Fruit fly (Drosophila melanogaster) whole organism: ENCODE measurements around the gene CG7675.

ENCODE experiments used
- Dll ChIP-seq: fragments of >200 bp; optimal IDR thresholded peaks from 2 replicates; lab custom pipeline; 2017
- pan ChIP-seq: fragments of >200 bp; optimal IDR thresholded peaks from 2 replicates; lab custom pipeline; 2017

- TF ChIP-seq Dll (lab: Kevin White, UChicago) (no peak), pan (lab: Kevin White, UChicago) (no peak)
Measured at dm6 chr3R:18393436-18393835, 12.5 kb upstream of the CG7675 start.
